Fruit fly (Drosophila melanogaster) Kc167 (cell line): Measurements from ENCODE around the gene CG6614.

Experiments used
- Myc ChIP-seq: fragments of >200 bp; optimal IDR thresholded peaks from 2 replicates; lab custom pipeline; 2017; ENCODE audit warnings: missing external identifiers
- Sin3A ChIP-seq: fragments of >200 bp; optimal IDR thresholded peaks from 2 replicates; lab custom pipeline; 2018; ENCODE audit warnings: missing external identifiers
- h ChIP-seq: fragments of >200 bp; optimal IDR thresholded peaks from 3 replicates; lab custom pipeline; 2018; ENCODE audit warnings: missing external identifiers
- psq ChIP-seq: fragments of >200 bp; optimal IDR thresholded peaks from 2 replicates; lab custom pipeline; 2017; ENCODE audit warnings: missing external identifiers

DNA sequence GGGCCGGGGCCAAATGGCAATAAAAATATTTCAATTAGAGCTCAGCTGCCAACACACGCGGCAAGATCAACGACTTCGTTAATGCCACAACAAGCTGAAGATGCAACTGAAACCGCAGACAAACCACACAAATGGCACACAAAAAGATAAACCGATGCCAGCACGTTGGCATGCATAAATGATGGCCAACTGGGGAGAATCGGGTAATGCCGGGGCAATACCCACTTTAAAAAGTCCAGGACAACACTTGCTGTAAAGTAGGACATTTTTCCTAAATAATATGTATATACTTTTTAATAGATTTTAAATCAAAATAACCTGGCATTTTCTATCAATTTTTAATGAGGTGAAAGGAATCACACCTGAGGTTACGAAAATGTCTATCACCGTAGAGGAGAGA is 45.9 kb upstream of the CG6614 start, which contains the start of gene CG4988:
- TF ChIP-seq psq (lab: Kevin White, UChicago) = no peak
- no peak for TF ChIP-seq h (lab: Kevin White, UChicago)
- no peak for TF ChIP-seq Myc (lab: Kevin White, UChicago)
- TF ChIP-seq Sin3A (lab: Kevin White, UChicago) = no peak
